Fruit fly (Drosophila melanogaster) whole organism, embryonic: Measurements from ENCODE around the gene sowi.
A peak's percentile ranks its signal among the peaks of the same experiment; 100 is the strongest.

Experiments used
- C15 ChIP-seq: fragments of 200-800 bp; sonication (Bioruptor generic); IDR thresholded peaks from 3 replicates; pipeline ENCODE4 v1.3.6; 2022; ENCODE audit warnings: missing biosample characterization, missing genetic modification characterization
- CG12071 ChIP-seq: fragments of 200-800 bp; sonication (Bioruptor generic); optimal IDR thresholded peaks from 3 replicates; lab custom pipeline; 2018; ENCODE audit warnings: missing biosample characterization, mild to moderate bottlenecking, missing genetic modification characterization
- CG12155 ChIP-seq: fragments of 200-800 bp; sonication (Bioruptor generic); optimal IDR thresholded peaks from 3 replicates; lab custom pipeline; 2016; ENCODE audit warnings: missing biosample characterization, missing genetic modification characterization
- CG12744 ChIP-seq: fragments of 200-800 bp; sonication (Bioruptor generic); optimal IDR thresholded peaks from 2 replicates; lab custom pipeline; 2016; ENCODE audit warnings: missing biosample characterization, missing genetic modification characterization
- CG14860 ChIP-seq: fragments of 200-800 bp; sonication (Bioruptor generic); IDR thresholded peaks from 3 replicates; pipeline ENCODE4 v1.3.6; 2022; ENCODE audit warnings: missing biosample characterization, missing genetic modification characterization; ENCODE audit not compliant: partially characterized antibody
- CG15269 ChIP-seq: fragments of 200-800 bp; sonication (Bioruptor generic); optimal IDR thresholded peaks from 2 replicates; lab custom pipeline; 2018; ENCODE audit warnings: missing biosample characterization, mild to moderate bottlenecking, missing genetic modification characterization, moderate library complexity
- CG2120 ChIP-seq: fragments of 200-800 bp; sonication (Bioruptor generic); optimal IDR thresholded peaks from 3 replicates; lab custom pipeline; 2016; ENCODE audit warnings: missing biosample characterization, missing genetic modification characterization
- CG30431 ChIP-seq: fragments of 200-800 bp; sonication (Bioruptor generic); optimal IDR thresholded peaks from 2 replicates; lab custom pipeline; 2017; ENCODE audit warnings: missing biosample characterization, missing genetic modification characterization
- CG4328 ChIP-seq: fragments of 200-800 bp; sonication (Bioruptor generic); optimal IDR thresholded peaks from 3 replicates; lab custom pipeline; 2017; ENCODE audit warnings: missing biosample characterization, missing genetic modification reagents, missing genetic modification characterization
- CG4404 ChIP-seq: fragments of 200-800 bp; sonication (Bioruptor generic); IDR thresholded peaks from 2 replicates; pipeline ENCODE4 v1.3.6; 2022; ENCODE audit warnings: missing biosample characterization, missing genetic modification characterization
- CG7963 ChIP-seq: fragments of 200-800 bp; sonication (Bioruptor generic); IDR thresholded peaks from 3 replicates; pipeline ENCODE4 v1.3.6; 2022; ENCODE audit warnings: missing biosample characterization, missing genetic modification characterization; ENCODE audit not compliant: partially characterized antibody
- CG8281 ChIP-seq: fragments of 200-800 bp; sonication (Bioruptor generic); optimal IDR thresholded peaks from 2 replicates; lab custom pipeline; 2018; ENCODE audit warnings: missing biosample characterization, mild to moderate bottlenecking, missing genetic modification characterization, moderate library complexity
- CG8924 ChIP-seq: fragments of 200-800 bp; optimal IDR thresholded peaks from 3 replicates; lab custom pipeline; 2019; ENCODE audit warnings: missing biosample characterization, mild to moderate bottlenecking, missing genetic modification characterization, moderate library complexity
- CG9727 ChIP-seq: fragments of 200-800 bp; sonication (Bioruptor generic); optimal IDR thresholded peaks from 3 replicates; lab custom pipeline; 2017; ENCODE audit warnings: missing biosample characterization, mild to moderate bottlenecking, missing genetic modification characterization
- CG9876 ChIP-seq: fragments of 200-800 bp; sonication (Bioruptor generic); optimal IDR thresholded peaks from 2 replicates; lab custom pipeline; 2016; ENCODE audit warnings: missing biosample characterization, missing genetic modification characterization
- CTCF ChIP-seq: fragments of 200-800 bp; sonication (Bioruptor generic); optimal IDR thresholded peaks from 2 replicates; lab custom pipeline; 2017; ENCODE audit warnings: missing biosample characterization, mild to moderate bottlenecking, missing genetic modification characterization, moderate library complexity
- Dek ChIP-seq: fragments of 200-800 bp; sonication (Bioruptor generic); optimal IDR thresholded peaks from 3 replicates; lab custom pipeline; 2019; ENCODE audit warnings: missing biosample characterization, mild to moderate bottlenecking, missing genetic modification characterization, moderate library complexity
- Dip3 ChIP-seq: fragments of 200-800 bp; sonication (Bioruptor generic); optimal IDR thresholded peaks from 3 replicates; lab custom pipeline; 2016; ENCODE audit warnings: missing biosample characterization, missing genetic modification characterization
- Hmr ChIP-seq: fragments of 200-800 bp; sonication (Bioruptor generic); optimal IDR thresholded peaks from 3 replicates; lab custom pipeline; 2017; ENCODE audit warnings: mild to moderate bottlenecking, missing biosample characterization, missing genetic modification reagents, missing genetic modification characterization
- Hr51 ChIP-seq, 2 experiments: fragments of 200-800 bp; sonication (Bioruptor generic); optimal IDR thresholded peaks; 2 replicates in 1 of 2; 3 replicates in 1 of 2; lab custom pipeline; 2016 to 2018; ENCODE audit warnings: missing biosample characterization in 2 of 2, missing genetic modification characterization in 2 of 2, mild to moderate bottlenecking in 1 of 2, moderate library complexity in 1 of 2
- MESR4 ChIP-seq: fragments of 200-800 bp; sonication (Bioruptor generic); optimal IDR thresholded peaks from 2 replicates; lab custom pipeline; 2018; ENCODE audit warnings: missing biosample characterization, mild to moderate bottlenecking, missing genetic modification characterization, moderate library complexity
- Mad ChIP-seq: fragments of 200-800 bp; sonication (Bioruptor generic); optimal IDR thresholded peaks from 2 replicates; lab custom pipeline; 2016; ENCODE audit warnings: missing biosample characterization, missing genetic modification characterization
- Myb ChIP-seq: fragments of 200-800 bp; sonication (Bioruptor generic); optimal IDR thresholded peaks from 2 replicates; lab custom pipeline; 2016; ENCODE audit warnings: missing biosample characterization, missing genetic modification characterization
- NFAT ChIP-seq: fragments of 200-800 bp; sonication (Bioruptor generic); IDR thresholded peaks from 2 replicates; pipeline ENCODE4 v1.3.6; 2022; ENCODE audit warnings: missing biosample characterization, missing genetic modification characterization
- Optix ChIP-seq: fragments of 200-800 bp; sonication (Bioruptor generic); IDR thresholded peaks from 3 replicates; pipeline ENCODE4 v1.3.6; 2022; ENCODE audit warnings: missing biosample characterization, missing genetic modification characterization
- Sin3A ChIP-seq: fragments of >200 bp; optimal IDR thresholded peaks from 2 replicates; lab custom pipeline; 2018
- Ssrp ChIP-seq: fragments of 200-800 bp; sonication (Bioruptor generic); optimal IDR thresholded peaks from 2 replicates; lab custom pipeline; 2018; ENCODE audit warnings: missing biosample characterization, mild to moderate bottlenecking, missing genetic modification characterization, moderate library complexity
- TFAM ChIP-seq: fragments of 200-800 bp; sonication (Bioruptor generic); optimal IDR thresholded peaks from 2 replicates; lab custom pipeline; 2017; ENCODE audit warnings: missing biosample characterization, missing genetic modification characterization, inconsistent platforms
- Usf ChIP-seq: fragments of 200-800 bp; sonication (Bioruptor generic); optimal IDR thresholded peaks from 2 replicates; lab custom pipeline; 2017; ENCODE audit warnings: missing genotype, missing biosample characterization, missing genetic modification characterization
- YL-1 ChIP-seq: fragments of 200-800 bp; sonication (Bioruptor generic); optimal IDR thresholded peaks from 3 replicates; lab custom pipeline; 2017; ENCODE audit warnings: missing biosample characterization, mild to moderate bottlenecking, missing genetic modification characterization
- aop ChIP-seq: fragments of 200-800 bp; sonication (Bioruptor generic); IDR thresholded peaks from 2 replicates; pipeline ENCODE4 v1.3.6; 2022; ENCODE audit warnings: missing biosample characterization, missing genetic modification characterization
- ara ChIP-seq: fragments of 200-800 bp; sonication (Bioruptor generic); IDR thresholded peaks from 2 replicates; pipeline ENCODE4 v1.3.6; 2022; ENCODE audit warnings: missing biosample characterization, missing genetic modification characterization
- bcd ChIP-seq: fragments of 200-800 bp; sonication (Bioruptor generic); optimal IDR thresholded peaks from 2 replicates; lab custom pipeline; 2017; ENCODE audit warnings: missing biosample characterization, mild to moderate bottlenecking, missing genetic modification characterization
- chm ChIP-seq: fragments of 200-800 bp; sonication (Bioruptor generic); IDR thresholded peaks from 2 replicates; pipeline ENCODE4 v1.3.6; 2022; ENCODE audit warnings: missing biosample characterization, missing genetic modification characterization
- corto ChIP-seq: fragments of 200-800 bp; sonication (Bioruptor generic); optimal IDR thresholded peaks from 2 replicates; lab custom pipeline; 2016; ENCODE audit warnings: missing biosample characterization, mild to moderate bottlenecking, missing genetic modification characterization, moderate library complexity
- croc ChIP-seq: fragments of 200-800 bp; sonication (Bioruptor generic); conservative IDR thresholded peaks from 3 replicates; pipeline ENCODE4 v1.3.6; 2022; ENCODE audit warnings: missing biosample characterization, missing genetic modification characterization
- kah ChIP-seq: fragments of 200-800 bp; sonication (Bioruptor generic); optimal IDR thresholded peaks from 2 replicates; lab custom pipeline; 2018; ENCODE audit warnings: missing biosample characterization, mild to moderate bottlenecking, missing genetic modification characterization
- knrl ChIP-seq: fragments of 200-800 bp; sonication (Bioruptor generic); IDR thresholded peaks from 3 replicates; pipeline ENCODE4 v1.3.6; 2022; ENCODE audit warnings: missing biosample characterization, missing genetic modification characterization; ENCODE audit not compliant: partially characterized antibody
- oc ChIP-seq: fragments of 200-800 bp; sonication (Bioruptor generic); optimal IDR thresholded peaks from 2 replicates; lab custom pipeline; 2018; ENCODE audit warnings: missing biosample characterization, mild to moderate bottlenecking, missing genetic modification characterization, moderate library complexity
- pb ChIP-seq: fragments of 200-800 bp; sonication (Bioruptor generic); optimal IDR thresholded peaks from 3 replicates; lab custom pipeline; 2016; ENCODE audit warnings: missing biosample characterization, missing genetic modification characterization
- pho ChIP-seq: fragments of 200-800 bp; sonication (Bioruptor generic); optimal IDR thresholded peaks from 2 replicates; lab custom pipeline; 2016; ENCODE audit warnings: missing biosample characterization, missing genetic modification characterization
- rib ChIP-seq: fragments of 200-800 bp; sonication (Bioruptor generic); IDR thresholded peaks from 2 replicates; pipeline ENCODE4 v1.3.6; 2022; ENCODE audit warnings: missing biosample characterization, missing genetic modification characterization
- shn ChIP-seq: fragments of 200-800 bp; sonication (Bioruptor generic); optimal IDR thresholded peaks from 3 replicates; lab custom pipeline; 2016; ENCODE audit warnings: missing biosample characterization, missing genetic modification characterization
- sqz ChIP-seq: fragments of 200-800 bp; sonication (Bioruptor generic); optimal IDR thresholded peaks from 3 replicates; lab custom pipeline; 2018; ENCODE audit warnings: missing biosample characterization, mild to moderate bottlenecking, missing genetic modification characterization
- unpg ChIP-seq: fragments of 200-800 bp; sonication (Bioruptor generic); optimal IDR thresholded peaks from 3 replicates; lab custom pipeline; 2018; ENCODE audit warnings: missing biosample characterization, mild to moderate bottlenecking, missing genetic modification characterization, moderate library complexity
- vfl ChIP-seq: fragments of 200-800 bp; sonication (Bioruptor generic); optimal IDR thresholded peaks from 2 replicates; lab custom pipeline; 2016; ENCODE audit warnings: missing biosample characterization, missing genetic modification characterization
- wor ChIP-seq: fragments of 200-800 bp; sonication (Bioruptor generic); IDR thresholded peaks from 2 replicates; pipeline ENCODE4 v1.3.6; 2022; ENCODE audit warnings: missing biosample characterization, missing genetic modification characterization

sowi gene

DNA sequence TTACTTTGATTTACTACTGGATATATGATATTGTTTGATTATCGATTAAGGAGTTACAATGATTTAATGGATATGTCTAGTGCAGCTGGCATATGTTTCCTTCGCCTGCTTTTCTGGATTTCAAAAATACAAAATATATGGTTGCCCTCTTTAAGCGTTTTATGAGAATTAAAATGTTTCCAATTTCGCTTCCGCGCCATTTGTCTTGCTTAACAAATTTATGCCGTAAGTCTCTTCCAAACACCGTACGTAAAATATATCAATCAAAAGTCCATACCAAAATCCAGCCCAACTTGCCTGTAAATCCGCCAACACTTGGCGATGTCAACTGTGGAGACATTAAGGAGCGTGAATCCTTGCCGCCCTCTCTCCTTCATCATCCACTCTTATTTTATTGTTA is 1.5 kb upstream of the sowi start, which contains the start of gene CG15177:
Gene CG15177, minus strand, starts transcription at position 101 of the 400 bp plus-strand sequence.
- TF ChIP-seq Mad (GFP tag; lab: Kevin White, UChicago) (no peak), rib (no peak), Dek (tag; lab: Kevin White, UChicago) (no peak), Usf (GFP tag; lab: Kevin White, UChicago) (no peak), CG4328 (GFP tag; lab: Kevin White, UChicago) (no peak), unpg (no peak)
- TF ChIP-seq, all 482 proteins: peak for 0

DNA sequence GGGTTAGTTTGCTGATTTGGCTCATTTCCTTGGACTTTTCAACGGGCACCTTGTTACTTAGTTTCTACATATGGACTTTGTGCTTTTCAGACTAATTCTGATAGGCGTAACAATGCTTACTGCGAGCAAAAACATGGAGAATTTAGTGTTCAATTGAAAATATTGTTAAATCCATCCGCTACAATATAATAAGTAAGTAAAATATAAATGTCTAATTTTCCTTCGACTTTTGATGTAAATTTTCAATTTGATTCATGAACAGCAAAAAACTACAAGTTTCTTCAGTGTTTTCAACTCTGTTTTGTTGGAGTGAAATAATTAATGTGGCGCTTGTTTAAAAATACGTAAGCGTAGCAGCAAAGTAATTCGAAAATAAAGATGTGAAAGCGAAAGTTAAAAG is 18.9 kb downstream of the sowi start, which contains the start of gene glob2:
Gene glob2, minus strand, starts transcription at position 101 of the 400 bp plus-strand sequence.
- TF ChIP-seq Ssrp (tag; lab: Kevin White, UChicago): no peak
- no peak for TF ChIP-seq Myb

DNA sequence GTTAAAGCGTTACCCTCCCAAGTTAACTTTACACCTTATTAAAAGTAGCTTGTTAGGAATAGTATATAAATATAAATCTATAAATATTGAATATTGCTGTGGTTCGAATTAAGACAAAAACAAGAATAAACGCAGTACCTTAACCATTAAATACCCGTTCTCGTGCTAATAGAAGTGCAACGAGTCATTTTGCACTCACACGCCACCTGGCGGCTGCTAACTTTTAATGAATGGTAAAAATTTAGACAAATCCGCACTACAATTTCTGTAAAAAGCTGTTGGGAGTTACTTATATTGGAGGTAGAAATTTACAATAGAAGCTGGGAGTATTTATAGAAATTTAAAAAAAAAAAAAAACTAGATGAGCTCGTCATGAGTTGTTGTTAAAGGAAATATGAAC is 22.6 kb downstream of the sowi start:
- TF ChIP-seq Hmr (GFP tag; lab: Kevin White, UChicago) (no peak), Hr51 (GFP tag; optimal IDR thresholded peaks at IDR 0.05; lab: Kevin White, UChicago) (no peak), MESR4 (no peak), C15 (no peak), bcd (GFP tag; lab: Kevin White, UChicago) (no peak), CG30431 (GFP tag; lab: Kevin White, UChicago) (no peak), CTCF (GFP tag; lab: Kevin White, UChicago) (peak; percentile 57)

DNA sequence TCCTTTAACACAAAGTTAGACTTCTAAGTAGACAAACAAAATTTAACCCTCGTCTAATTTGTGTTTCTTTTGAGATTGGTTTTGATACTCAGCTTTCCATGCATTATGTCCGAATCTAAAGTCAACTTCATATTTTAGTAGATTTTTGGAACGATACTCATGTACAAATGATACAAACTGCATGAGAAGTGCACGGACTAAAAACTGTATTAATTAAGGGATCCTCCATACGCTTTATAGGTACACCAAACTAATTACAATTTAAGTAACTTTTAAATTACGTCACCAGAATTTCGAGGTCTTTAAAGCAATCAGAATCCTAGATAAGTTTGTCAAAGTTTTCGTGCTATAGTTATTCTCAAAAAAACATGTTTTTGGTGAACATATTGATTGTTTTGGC is 26.8 kb downstream of the sowi start, which contains the start of gene CG31482:
Gene CG31482, plus strand, starts transcription at position 301 of the 400 bp plus-strand sequence.
- TF ChIP-seq wor (GFP tag; lab: Robert Waterston, UW) (no peak), aop (no peak), Dip3 (no peak), chm (GFP tag; lab: Robert Waterston, UW) (no peak), Sin3A (lab: Kevin White, UChicago) (no peak), CG12155 (GFP tag; lab: Kevin White, UChicago) (no peak), vfl (GFP tag; lab: Kevin White, UChicago) (no peak), CG4404 (GFP tag; lab: Robert Waterston, UW) (no peak), CG7963 (GFP tag; lab: Robert Waterston, UW) (no peak), CG9876 (GFP tag; lab: Kevin White, UChicago) (no peak), CG8924 (tag; lab: Kevin White, UChicago) (no peak), CG2120 (no peak), knrl (GFP tag; lab: Robert Waterston, UW) (no peak), CG14860 (GFP tag; lab: Robert Waterston, UW) (no peak), CG15269 (tag; lab: Kevin White, UChicago) (no peak), pho (no peak), sqz (GFP tag; lab: Kevin White, UChicago) (no peak), Optix (GFP tag; lab: Robert Waterston, UW) (no peak)

DNA sequence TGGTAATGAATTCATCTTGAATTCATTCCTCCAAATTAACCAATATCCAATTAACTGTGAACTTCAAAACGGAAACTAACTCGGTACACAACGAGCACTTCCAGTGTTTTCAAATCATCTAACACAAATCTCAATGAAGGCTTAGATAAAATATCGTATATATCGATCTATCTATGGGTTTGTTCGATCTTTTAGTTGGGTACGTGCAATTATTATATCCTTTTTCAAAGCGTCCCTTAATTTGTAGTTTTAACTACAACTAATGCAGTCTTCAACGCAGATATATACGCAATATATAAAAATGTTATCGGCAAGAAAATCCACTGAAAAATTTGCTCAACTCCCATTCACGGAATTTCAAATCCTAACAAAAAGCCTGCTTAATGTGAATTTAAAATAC is 29.8 kb downstream of the sowi start, which contains the start of gene CG1138:
Gene CG1138, minus strand, starts transcription at position 101 of the 400 bp plus-strand sequence.
- TF ChIP-seq CG9727: no peak
- no peak for TF ChIP-seq CG8281 (tag; lab: Kevin White, UChicago)
- TF ChIP-seq knrl (GFP tag; lab: Robert Waterston, UW): no peak
- no peak for TF ChIP-seq bcd (GFP tag; lab: Kevin White, UChicago)
- TF ChIP-seq TFAM (GFP tag; lab: Kevin White, UChicago): no peak
- no peak for TF ChIP-seq croc
- no peak for TF ChIP-seq MESR4
- TF ChIP-seq CG12071 (GFP tag; lab: Kevin White, UChicago): no peak
- no peak for TF ChIP-seq kah
- TF ChIP-seq shn (GFP tag; lab: Kevin White, UChicago): no peak
- TF ChIP-seq pb (GFP tag; lab: Kevin White, UChicago): no peak
- TF ChIP-seq CG12744 (GFP tag; lab: Kevin White, UChicago): no peak
- TF ChIP-seq oc: no peak
- TF ChIP-seq ara (GFP tag; lab: Robert Waterston, UW): no peak
- TF ChIP-seq YL-1: no peak
- no peak for TF ChIP-seq corto (GFP tag; lab: Kevin White, UChicago)
- no peak for TF ChIP-seq NFAT
